Worm (Caenorhabditis elegans): ENCODE results near the gene atgp-2.

ce11 chrII:14606172-14606571, 37.7 kb downstream of the atgp-2 start, which contains the start of gene arl-3:
- no peak for TF ChIP-seq ama-1 (optimal IDR thresholded peaks at IDR 0.05)
- no peak for TF ChIP-seq flt-1 (GFP tag; IDR thresholded peaks at IDR 0.05)
- TF ChIP-seq ets-7 (tag; optimal IDR thresholded peaks at IDR 0.05), result no peak
- TF ChIP-seq sea-1 (GFP tag; conservative IDR thresholded peaks at IDR 0.05), result no peak
- TF ChIP-seq scrt-1 (GFP tag; IDR thresholded peaks at IDR 0.05), result no peak
- TF ChIP-seq hnd-1 (tag; optimal IDR thresholded peaks at IDR 0.05), result no peak
- TF ChIP-seq F13C5.2 (tag; optimal IDR thresholded peaks at IDR 0.05), result no peak
- no peak for TF ChIP-seq tra-4 (tag; optimal IDR thresholded peaks at IDR 0.05)
- no peak for TF ChIP-seq B0310.2 (tag; optimal IDR thresholded peaks at IDR 0.05)
- no peak for TF ChIP-seq hmg-4 (GFP tag; optimal IDR thresholded peaks at IDR 0.05)
- TF ChIP-seq aly-1 (tag; optimal IDR thresholded peaks at IDR 0.05), result no peak
- TF ChIP-seq pes-1 (GFP tag; IDR thresholded peaks at IDR 0.05), result no peak
- no peak for TF ChIP-seq ceh-36 (tag; optimal IDR thresholded peaks at IDR 0.05)
- TF ChIP-seq ceh-13 (GFP tag; optimal IDR thresholded peaks at IDR 0.05), result no peak

Data from whole organism, early embryonic.